Fruit fly (Drosophila melanogaster) whole organism, prepupa: ENCODE results near the gene CG34310.

ENCODE experiments used
- CG10631 ChIP-seq: fragments of 200-800 bp; sonication (Bioruptor generic); optimal IDR thresholded peaks from 2 replicates; lab custom pipeline; 2016; ENCODE audit warnings: missing biosample characterization, missing genetic modification characterization
- CG10669 ChIP-seq: fragments of 200-800 bp; sonication (Bioruptor generic); optimal IDR thresholded peaks from 3 replicates; lab custom pipeline; 2018; ENCODE audit warnings: missing biosample characterization, mild to moderate bottlenecking, missing genetic modification characterization, moderate library complexity
- CG11294 ChIP-seq: fragments of 200-800 bp; sonication (Bioruptor generic); IDR thresholded peaks from 2 replicates; pipeline ENCODE4 v1.3.6; 2022; ENCODE audit warnings: missing biosample characterization, missing genetic modification characterization
- CG11762 ChIP-seq: fragments of 200-800 bp; sonication (Bioruptor generic); optimal IDR thresholded peaks from 3 replicates; lab custom pipeline; 2016; ENCODE audit warnings: missing biosample characterization, missing genetic modification characterization; ENCODE audit not compliant: insufficient read depth
- CG11902 ChIP-seq: fragments of 200-800 bp; sonication (Bioruptor generic); optimal IDR thresholded peaks from 3 replicates; lab custom pipeline; 2016; ENCODE audit warnings: missing biosample characterization, missing genetic modification characterization
- CG1621 ChIP-seq: fragments of 200-800 bp; sonication (Bioruptor generic); optimal IDR thresholded peaks from 3 replicates; lab custom pipeline; 2018; ENCODE audit warnings: missing biosample characterization, mild to moderate bottlenecking, missing genetic modification characterization
- CG16779 ChIP-seq: fragments of 200-800 bp; sonication (Bioruptor generic); optimal IDR thresholded peaks from 3 replicates; lab custom pipeline; 2017; ENCODE audit warnings: missing biosample characterization, mild to moderate bottlenecking, missing genetic modification characterization
- CG3032 ChIP-seq: fragments of 200-800 bp; optimal IDR thresholded peaks from 2 replicates; lab custom pipeline; 2019; ENCODE audit warnings: missing biosample characterization, mild to moderate bottlenecking, missing genetic modification characterization, moderate library complexity
- CG6276 ChIP-seq: fragments of 200-800 bp; sonication (Bioruptor generic); optimal IDR thresholded peaks from 2 replicates; lab custom pipeline; 2017; ENCODE audit warnings: missing biosample characterization, mild to moderate bottlenecking, missing genetic modification characterization
- CG6792 ChIP-seq: fragments of 200-800 bp; sonication (Bioruptor generic); optimal IDR thresholded peaks from 3 replicates; lab custom pipeline; 2016; ENCODE audit warnings: missing biosample characterization, missing genetic modification characterization
- CG8119 ChIP-seq: fragments of 200-800 bp; sonication (Bioruptor generic); IDR thresholded peaks from 3 replicates; pipeline ENCODE4 v1.3.6; 2022; ENCODE audit warnings: missing biosample characterization, missing genetic modification characterization
- CG8319 ChIP-seq: fragments of 200-800 bp; sonication (Bioruptor generic); optimal IDR thresholded peaks from 3 replicates; lab custom pipeline; 2016; ENCODE audit warnings: missing biosample characterization, missing genetic modification characterization
- CG8632 ChIP-seq: fragments of 200-800 bp; sonication (Bioruptor generic); optimal IDR thresholded peaks from 3 replicates; lab custom pipeline; 2016; ENCODE audit warnings: missing biosample characterization, missing genetic modification characterization
- Eip75B ChIP-seq: fragments of 200-800 bp; sonication (Bioruptor generic); optimal IDR thresholded peaks from 3 replicates; lab custom pipeline; 2016; ENCODE audit warnings: missing biosample characterization, missing genetic modification characterization
- Eip78C ChIP-seq: fragments of 200-800 bp; sonication (Bioruptor generic); peaks from one replicate; lab custom pipeline; 2016; ENCODE audit warnings: missing biosample characterization, missing genetic modification characterization
- Ets96B ChIP-seq: fragments of 200-800 bp; optimal IDR thresholded peaks from 2 replicates; lab custom pipeline; 2019; ENCODE audit warnings: missing biosample characterization, mild to moderate bottlenecking, missing genetic modification characterization, moderate library complexity
- Hr39 ChIP-seq: fragments of 200-800 bp; sonication (Bioruptor generic); optimal IDR thresholded peaks from 2 replicates; lab custom pipeline; 2016; ENCODE audit warnings: missing biosample characterization, missing genetic modification characterization
- Lpt ChIP-seq: fragments of 200-800 bp; sonication (Bioruptor generic); optimal IDR thresholded peaks from 3 replicates; lab custom pipeline; 2016; ENCODE audit warnings: missing biosample characterization, missing genetic modification characterization
- OdsH ChIP-seq: fragments of 200-800 bp; sonication (Bioruptor generic); optimal IDR thresholded peaks from 3 replicates; lab custom pipeline; 2016; ENCODE audit warnings: missing biosample characterization, missing genetic modification characterization
- Sox15 ChIP-seq: fragments of 200-800 bp; sonication (Bioruptor generic); optimal IDR thresholded peaks from 3 replicates; lab custom pipeline; 2016; ENCODE audit warnings: missing biosample characterization, missing genetic modification characterization
- achi ChIP-seq: fragments of 200-800 bp; sonication (Bioruptor generic); optimal IDR thresholded peaks from 3 replicates; lab custom pipeline; 2016; ENCODE audit warnings: missing biosample characterization, missing genetic modification characterization
- dac ChIP-seq: fragments of 200-800 bp; sonication (Bioruptor generic); optimal IDR thresholded peaks from 2 replicates; lab custom pipeline; 2017; ENCODE audit warnings: missing biosample characterization, mild to moderate bottlenecking, missing genetic modification characterization
- fd85E ChIP-seq: fragments of 200-800 bp; sonication (Bioruptor generic); optimal IDR thresholded peaks from 3 replicates; lab custom pipeline; 2016; ENCODE audit warnings: missing biosample characterization, missing genetic modification characterization
- net ChIP-seq: fragments of 200-800 bp; sonication (Bioruptor generic); optimal IDR thresholded peaks from 3 replicates; lab custom pipeline; 2016; ENCODE audit warnings: missing biosample characterization, missing genetic modification characterization
- salr ChIP-seq, 2 experiments: fragments of 200-800 bp; sonication (Bioruptor generic); optimal IDR thresholded peaks; 3 replicates each; lab custom pipeline; 2016 to 2018; ENCODE audit warnings: missing biosample characterization in 2 of 2, missing genetic modification characterization in 2 of 2, mild to moderate bottlenecking in 1 of 2
- svp ChIP-seq: fragments of 200-800 bp; sonication (Bioruptor generic); peaks from one replicate; lab custom pipeline; 2016; ENCODE audit warnings: missing biosample characterization, missing genetic modification characterization
- vri ChIP-seq: fragments of 200-800 bp; sonication (Bioruptor generic); optimal IDR thresholded peaks from 3 replicates; lab custom pipeline; 2016; ENCODE audit warnings: missing biosample characterization, mild to moderate bottlenecking, missing genetic modification characterization

CG34310 gene

DNA sequence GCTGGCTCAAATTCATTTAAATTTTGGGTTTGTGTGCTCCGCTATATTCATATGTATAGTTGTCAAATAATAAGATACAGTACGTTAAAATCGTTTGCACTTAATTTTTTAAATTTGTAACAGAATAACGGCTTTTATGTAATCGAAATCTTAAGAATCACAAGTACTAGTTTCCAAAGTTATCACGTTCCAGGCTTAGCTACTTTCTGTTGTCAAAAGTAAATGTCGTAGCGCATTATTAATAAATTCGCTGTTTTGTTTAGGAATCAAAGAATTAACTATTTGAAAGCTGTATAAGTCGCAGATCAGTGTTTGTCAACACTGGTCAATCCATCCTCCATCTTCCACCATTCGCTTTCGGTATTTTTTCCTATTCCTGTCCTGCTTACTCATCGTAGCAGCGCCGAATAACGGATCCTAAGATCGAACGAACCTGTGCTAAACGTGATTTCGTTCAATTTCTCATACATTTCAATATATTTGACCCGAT lies at the start of gene CG34310, which contains the start of the genes CG13771 and cup:
TSS of gene CG34310 (plus strand) at position 103 of the 490 bp plus-strand sequence.
TSS of gene CG13771 (minus strand) at position 51 of the 490 bp plus-strand sequence.
TSS of gene cup (plus strand) at position 103 of the 490 bp plus-strand sequence.
- TF ChIP-seq Eip78C = peak; percentile 54
- no peak for TF ChIP-seq net (GFP tag; lab: Kevin White, UChicago)

DNA sequence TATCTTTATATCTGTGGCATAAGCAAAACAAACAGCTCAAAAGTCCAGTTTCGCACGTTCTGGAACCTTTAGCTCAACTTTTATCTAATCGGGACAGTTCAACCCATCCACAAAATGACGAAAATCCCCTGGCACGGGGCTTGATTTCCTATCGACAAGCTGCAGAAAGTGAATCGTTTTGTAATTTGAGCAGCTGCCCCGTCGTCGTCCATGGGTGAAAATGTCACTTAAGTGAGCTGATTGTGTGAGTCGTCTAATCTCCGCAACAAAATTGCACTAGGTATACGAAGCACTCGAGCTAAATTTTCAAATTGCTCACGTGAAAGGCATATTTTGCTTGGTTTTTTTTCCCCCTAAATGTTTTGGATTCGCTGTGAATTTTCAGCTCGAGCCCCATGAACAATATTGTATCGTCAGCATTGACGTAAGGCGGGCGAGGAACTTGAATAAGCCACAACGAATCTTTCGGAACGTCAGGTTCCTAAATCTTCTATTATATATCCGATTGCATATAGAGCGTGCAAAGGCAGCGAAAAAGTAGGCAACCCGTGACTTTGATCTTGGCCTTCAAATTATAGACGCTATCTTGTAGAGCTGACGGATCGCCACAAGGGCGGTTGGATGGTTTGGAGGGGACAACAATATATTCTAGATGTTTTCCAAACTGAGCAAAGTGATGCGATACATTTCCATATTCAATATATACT lies 49.1 kb upstream of the CG34310 start:
- no peak for TF ChIP-seq OdsH (GFP tag; lab: Kevin White, UChicago)
- TF ChIP-seq svp (GFP tag; lab: Kevin White, UChicago) = peak; percentile 36
- TF ChIP-seq vri = no peak

- TF ChIP-seq Eip75B (GFP tag; lab: Kevin White, UChicago) (no peak), CG10631 (GFP tag; lab: Kevin White, UChicago) (no peak), svp (GFP tag; lab: Kevin White, UChicago) (no peak), CG11762 (GFP tag; lab: Kevin White, UChicago) (no peak), CG3032 (tag; lab: Kevin White, UChicago) (no peak), Sox15 (GFP tag; lab: Kevin White, UChicago) (no peak), CG16779 (tag; lab: Kevin White, UChicago) (no peak), Hr39 (GFP tag; lab: Kevin White, UChicago) (no peak), fd85E (no peak), salr (GFP tag; optimal IDR thresholded peaks at IDR 0.05; lab: Kevin White, UChicago) (no peak), CG8632 (GFP tag; lab: Kevin White, UChicago) (no peak), CG11902 (GFP tag; lab: Kevin White, UChicago) (no peak)
Observed at dm6 chr2L:6621600-6621999, 41.9 kb upstream of the CG34310 start, which contains the start of gene DIP-iota. Gene DIP-iota, minus strand, starts transcription at chr2L:6621700.

DNA sequence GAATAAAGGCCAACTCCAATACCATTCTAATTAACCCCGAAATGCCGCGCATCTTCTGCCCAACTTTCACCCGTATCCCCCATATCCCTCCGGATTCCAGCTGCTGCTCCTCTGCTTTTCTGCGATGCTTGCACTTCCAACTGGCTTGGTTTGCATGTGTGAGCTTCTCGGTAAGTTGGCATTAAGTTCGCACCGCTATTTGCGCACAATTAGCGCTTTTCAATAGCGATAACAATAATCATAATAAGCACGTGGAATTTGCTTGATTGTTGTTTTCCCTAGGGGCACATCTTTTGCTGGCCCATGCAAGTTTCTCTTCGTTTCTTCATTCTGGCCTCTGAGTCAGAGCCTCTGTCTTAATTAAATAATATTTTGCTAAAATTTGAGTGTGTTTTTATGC lies 41.4 kb upstream of the CG34310 start:
- TF ChIP-seq CG1621 (tag; lab: Kevin White, UChicago) = no peak
- TF ChIP-seq fd85E = no peak
- no peak for TF ChIP-seq CG8319 (GFP tag; lab: Kevin White, UChicago)
- no peak for TF ChIP-seq dac (GFP tag; lab: Kevin White, UChicago)
- no peak for TF ChIP-seq CG6792 (GFP tag; lab: Kevin White, UChicago)
- TF ChIP-seq vri = no peak
- TF ChIP-seq CG6276 = no peak

- TF ChIP-seq svp (GFP tag; lab: Kevin White, UChicago) = no peak
- no peak for TF ChIP-seq CG11294 (GFP tag; lab: Robert Waterston, UW)
- TF ChIP-seq CG6792 (GFP tag; lab: Kevin White, UChicago) = no peak
- no peak for TF ChIP-seq Hr39 (GFP tag; lab: Kevin White, UChicago)
- peak; percentile 72 for TF ChIP-seq vri
- TF ChIP-seq Lpt (GFP tag; lab: Kevin White, UChicago) = no peak
- TF ChIP-seq Ets96B (tag; lab: Kevin White, UChicago) = no peak
- no peak for TF ChIP-seq CG10669 (GFP tag; lab: Kevin White, UChicago)
- no peak for TF ChIP-seq CG8119
- TF ChIP-seq, all 60 proteins: peak for 1
Observed at dm6 chr2L:6622642-6623162, 40.8 kb upstream of the CG34310 start, which contains the start of gene CG34345. Gene CG34345, plus strand, starts transcription at chr2L:6623112.

- no peak for TF ChIP-seq achi (GFP tag; lab: Kevin White, UChicago)
- peak; percentile 12 for TF ChIP-seq svp (GFP tag; lab: Kevin White, UChicago)
Observed at dm6 chr2L:6632307-6632706, 31.2 kb upstream of the CG34310 start, which contains the start of gene Oatp26F. Gene Oatp26F, minus strand, starts transcription at chr2L:6632407.
